Worm (Caenorhabditis elegans) whole organism, late embryonic: Measurements from ENCODE around the gene xpd-1.

Experiments used
- ceh-14 ChIP-seq: sonication (generic microtip); optimal IDR thresholded peaks from 2 replicates; lab custom pipeline; 2016; ENCODE audit warnings: missing genotype, missing genetic modification characterization, missing compliant biosample characterization
- ceh-19 ChIP-seq: fragments of 200-800 bp; sonication (Bioruptor generic); optimal IDR thresholded peaks from 2 replicates; lab custom pipeline; 2018; ENCODE audit warnings: mild to moderate bottlenecking, missing genetic modification characterization, missing compliant biosample characterization
- ceh-24 ChIP-seq: sonication (generic microtip); optimal IDR thresholded peaks from 2 replicates; lab custom pipeline; 2016; ENCODE audit warnings: mild to moderate bottlenecking, missing genetic modification characterization, missing compliant biosample characterization
- che-1 ChIP-seq: sonication (generic microtip); optimal IDR thresholded peaks from 2 replicates; lab custom pipeline; 2016; ENCODE audit warnings: mild to moderate bottlenecking, missing genetic modification characterization, missing compliant biosample characterization
- dve-1 ChIP-seq: sonication (generic microtip); optimal IDR thresholded peaks from 2 replicates; lab custom pipeline; 2017; ENCODE audit warnings: antibody characterized with exemption, mild to moderate bottlenecking, missing genetic modification characterization, missing compliant biosample characterization
- elt-2 ChIP-seq: sonication (generic microtip); optimal IDR thresholded peaks from 2 replicates; lab custom pipeline; 2016; ENCODE audit warnings: missing genetic modification reagents, missing genetic modification characterization, missing compliant biosample characterization
- fax-1 ChIP-seq: sonication (generic microtip); optimal IDR thresholded peaks from 2 replicates; lab custom pipeline; 2016; ENCODE audit warnings: missing genotype, missing genetic modification characterization, missing compliant biosample characterization
- hlh-30 ChIP-seq: sonication (generic microtip); optimal IDR thresholded peaks from 2 replicates; lab custom pipeline; 2017; ENCODE audit warnings: antibody characterized with exemption, missing genetic modification characterization, missing compliant biosample characterization; ENCODE audit not compliant: insufficient read depth
- lin-11 ChIP-seq: fragments of 200-800 bp; sonication (Bioruptor generic); optimal IDR thresholded peaks from 2 replicates; lab custom pipeline; 2018; ENCODE audit warnings: mild to moderate bottlenecking, missing genetic modification characterization, missing compliant biosample characterization
- nhr-11 ChIP-seq: fragments of 150-350 bp; optimal IDR thresholded peaks from 2 replicates; lab custom pipeline; 2014; ENCODE audit warnings: missing biosample characterization, missing genetic modification characterization
- nhr-232 ChIP-seq: sonication (generic microtip); optimal IDR thresholded peaks from 2 replicates; lab custom pipeline; 2016; ENCODE audit warnings: missing genetic modification characterization, missing compliant biosample characterization
- pag-3 ChIP-seq: sonication (generic microtip); optimal IDR thresholded peaks from 2 replicates; lab custom pipeline; 2016; ENCODE audit warnings: missing compliant biosample characterization, missing genetic modification characterization, borderline replicate concordance
- pha-2 ChIP-seq: sonication (generic microtip); optimal IDR thresholded peaks from 2 replicates; lab custom pipeline; 2017; ENCODE audit warnings: mild to moderate bottlenecking, missing genetic modification characterization, missing compliant biosample characterization
- rnt-1 ChIP-seq: sonication (generic microtip); optimal IDR thresholded peaks from 2 replicates; lab custom pipeline; 2016; ENCODE audit warnings: missing genetic modification characterization, missing compliant biosample characterization
- sox-2 ChIP-seq: fragments of 200-800 bp; sonication (Bioruptor generic); IDR thresholded peaks from 2 replicates; pipeline ENCODE4 v1.3.6; 2022; ENCODE audit warnings: missing genetic modification reagents, missing genetic modification characterization, missing compliant biosample characterization
- tbx-7 ChIP-seq: sonication (generic microtip); optimal IDR thresholded peaks from 2 replicates; lab custom pipeline; 2016; ENCODE audit warnings: missing genotype, missing genetic modification characterization, missing compliant biosample characterization
- unc-3 ChIP-seq, 2 experiments: fragments of 200-800 bp in 1 of 2; sonication (Bioruptor generic) in 1 of 2; sonication (generic microtip) in 1 of 2; conservative IDR thresholded peaks in 1 of 2; optimal IDR thresholded peaks in 1 of 2; 2 replicates each; pipeline versions ENCODE4 v1.3.6 to Lab custom; 2016 to 2022; ENCODE audit warnings: missing compliant biosample characterization in 2 of 2, missing genetic modification characterization in 2 of 2, missing genetic modification reagents in 1 of 2
- zip-5 ChIP-seq: sonication (generic microtip); optimal IDR thresholded peaks from 2 replicates; lab custom pipeline; 2016; ENCODE audit warnings: missing genetic modification characterization, missing compliant biosample characterization
- ztf-16 ChIP-seq: sonication (generic microtip); optimal IDR thresholded peaks from 2 replicates; lab custom pipeline; 2017; ENCODE audit warnings: missing genetic modification characterization, missing compliant biosample characterization

The xpd-1 gene

DNA sequence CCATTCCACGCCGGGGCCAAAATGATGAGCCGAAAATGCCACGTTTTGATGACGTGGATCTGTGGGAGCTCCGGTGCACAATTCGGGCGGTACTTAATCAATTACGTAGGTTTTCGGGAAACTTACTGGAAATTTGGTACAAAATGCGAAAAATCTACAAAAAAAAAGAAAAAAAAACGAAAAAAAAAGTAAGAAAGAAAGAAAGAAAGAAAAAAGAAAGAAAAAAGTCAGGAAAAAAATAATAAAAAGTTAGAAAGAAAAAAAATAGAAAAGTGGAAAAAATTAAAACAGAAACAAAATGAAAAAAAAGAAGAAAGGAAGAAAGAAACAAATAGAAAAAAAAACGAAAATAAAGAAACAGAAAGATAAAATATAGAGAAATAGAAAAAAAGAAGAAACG, 48.0 kb downstream of the xpd-1 start:
- TF ChIP-seq nhr-232 (tag; lab: Kevin White, UChicago): no peak

ce11 chrIII:315160-315559, 50.3 kb downstream of the xpd-1 start, which contains the start of gene Y50D7A.10:
Gene Y50D7A.10 (plus strand): TSS chrIII:315460.
- TF ChIP-seq unc-3 (GFP tag; conservative IDR thresholded peaks at IDR 0.05; lab: Robert Waterston, UW): no peak
- no peak for TF ChIP-seq unc-3 (tag; optimal IDR thresholded peaks at IDR 0.05; lab: Kevin White, UChicago)
- no peak for TF ChIP-seq fax-1 (tag; lab: Kevin White, UChicago)
- no peak for TF ChIP-seq che-1 (tag; lab: Kevin White, UChicago)
- TF ChIP-seq pha-2 (tag; lab: Kevin White, UChicago): no peak
- TF ChIP-seq lin-11 (tag; lab: Kevin White, UChicago): no peak
- TF ChIP-seq pag-3 (tag; lab: Kevin White, UChicago): no peak
- no peak for TF ChIP-seq ceh-24 (tag; lab: Kevin White, UChicago)
- no peak for TF ChIP-seq dve-1 (tag; lab: Kevin White, UChicago)
- TF ChIP-seq ztf-16: no peak
- TF ChIP-seq nhr-11 (tag; lab: Kevin White, UChicago): no peak
- TF ChIP-seq elt-2 (tag; lab: Kevin White, UChicago): no peak
- no peak for TF ChIP-seq rnt-1
- TF ChIP-seq sox-2 (GFP tag; lab: Robert Waterston, UW): no peak
- TF ChIP-seq ceh-14 (tag; lab: Kevin White, UChicago): no peak
- no peak for TF ChIP-seq zip-5 (tag; lab: Kevin White, UChicago)
- no peak for TF ChIP-seq ceh-19 (GFP tag; lab: Kevin White, UChicago)
- TF ChIP-seq hlh-30 (tag; lab: Kevin White, UChicago): no peak
- no peak for TF ChIP-seq tbx-7
